Worm (Caenorhabditis elegans) whole organism, young adult: Measurements from ENCODE around the gene crt-1.
A peak's percentile ranks its signal among the peaks of the same experiment; 100 is the strongest.
"Not testable (repeated sequence)": the region's sequence is repeated elsewhere in the genome, so short reads cannot be mapped to it uniquely, and the experiment has no call there.

Source experiments
- B0261.1 ChIP-seq: sonication (generic microtip); optimal IDR thresholded peaks from 2 replicates; lab custom pipeline; 2016; ENCODE audit warnings: mild to moderate bottlenecking, missing genetic modification characterization, moderate library complexity, missing compliant biosample characterization
- F39B2.1 ChIP-seq: fragments of 200-800 bp; sonication (Bioruptor generic); IDR thresholded peaks from 2 replicates; pipeline ENCODE4 v1.3.6; 2022; ENCODE audit warnings: missing genetic modification reagents, missing genetic modification characterization, missing compliant biosample characterization
- F55B11.4 ChIP-seq: sonication (generic microtip); optimal IDR thresholded peaks from 2 replicates; lab custom pipeline; 2016; ENCODE audit warnings: missing compliant biosample characterization, missing genetic modification characterization, borderline replicate concordance; ENCODE audit not compliant: insufficient read depth
- K11D2.4 ChIP-seq: fragments of 200-800 bp; sonication (Bioruptor generic); IDR thresholded peaks from 2 replicates; pipeline ENCODE4 v1.3.6; 2022; ENCODE audit warnings: missing genetic modification reagents, missing genetic modification characterization, missing compliant biosample characterization
- dox-1 ChIP-seq: fragments of 200-800 bp; sonication (Bioruptor generic); IDR thresholded peaks from 2 replicates; pipeline ENCODE4 v1.3.6; 2022; ENCODE audit warnings: missing genetic modification reagents, missing genetic modification characterization, missing compliant biosample characterization
- ets-4 ChIP-seq: fragments of 200-800 bp; sonication (Bioruptor generic); optimal IDR thresholded peaks from 2 replicates; lab custom pipeline; 2018; ENCODE audit warnings: mild to moderate bottlenecking, missing genetic modification characterization, missing compliant biosample characterization
- lsl-1 ChIP-seq: fragments of 200-800 bp; sonication (Bioruptor generic); optimal IDR thresholded peaks from 2 replicates; lab custom pipeline; 2018; ENCODE audit warnings: mild to moderate bottlenecking, missing genetic modification characterization, moderate library complexity, missing compliant biosample characterization
- madf-6 ChIP-seq: fragments of 200-800 bp; sonication (Bioruptor generic); IDR thresholded peaks from 2 replicates; pipeline ENCODE4 v1.3.6; 2022; ENCODE audit warnings: missing genetic modification reagents, missing genetic modification characterization, missing compliant biosample characterization
- madf-8 ChIP-seq: fragments of 200-800 bp; sonication (Bioruptor generic); conservative IDR thresholded peaks from 2 replicates; pipeline ENCODE4 v1.3.6; 2022; ENCODE audit warnings: missing genetic modification reagents, missing genetic modification characterization, missing compliant biosample characterization
- nfya-1 ChIP-seq: sonication (generic microtip); optimal IDR thresholded peaks from 2 replicates; lab custom pipeline; 2017; ENCODE audit warnings: antibody characterized with exemption, missing compliant biosample characterization, missing genetic modification characterization, borderline replicate concordance; ENCODE audit not compliant: insufficient read depth
- nhr-179 ChIP-seq: sonication (generic microtip); optimal IDR thresholded peaks from 2 replicates; lab custom pipeline; 2016; ENCODE audit warnings: mild to moderate bottlenecking, missing genetic modification characterization, missing compliant biosample characterization
- rpc-1 ChIP-seq, 2 experiments: fragments of 150-350 bp in 1 of 2; sonication (generic microtip) in 1 of 2; optimal IDR thresholded peaks; 2 replicates each; lab custom pipeline; 2014 to 2018; ENCODE audit warnings: missing biosample characterization in 1 of 2, missing genetic modification characterization in 1 of 2, missing genetic modification reagents in 1 of 2, missing genotype in 1 of 2
- snpc-4 ChIP-seq, 5 experiments: fragments of 150-350 bp in 1 of 5; sonication (generic microtip) in 4 of 5; optimal IDR thresholded peaks; 2 replicates each; lab custom pipeline; 2014 to 2018; ENCODE audit warnings: missing genetic modification characterization in 5 of 5, missing biosample characterization in 3 of 5, antibody characterized with exemption in 2 of 5, mild to moderate bottlenecking in 2 of 5, missing compliant biosample characterization in 2 of 5, missing genotype in 2 of 5, moderate library complexity in 2 of 5, missing genetic modification reagents in 1 of 5
- sptf-2 ChIP-seq: fragments of 200-800 bp; sonication (Bioruptor generic); optimal IDR thresholded peaks from 2 replicates; lab custom pipeline; 2018; ENCODE audit warnings: mild to moderate bottlenecking, missing genetic modification characterization, missing compliant biosample characterization

- not testable (repeated sequence) for TF ChIP-seq nhr-179 (tag; lab: Kevin White, UChicago); snpc-4 (GFP tag; optimal IDR thresholded peaks at IDR 0.05; lab: Kevin White, UChicago); snpc-4 (tag; optimal IDR thresholded peaks at IDR 0.05; lab: Kevin White, UChicago); F55B11.4 (tag; lab: Kevin White, UChicago); sptf-2 (GFP tag; lab: Kevin White, UChicago); rpc-1 (optimal IDR thresholded peaks at IDR 0.05; lab: Kevin White, UChicago); rpc-1 (tag; optimal IDR thresholded peaks at IDR 0.05; lab: Kevin White, UChicago); nfya-1; lsl-1 (GFP tag; lab: Kevin White, UChicago); K11D2.4; B0261.1 (tag; lab: Kevin White, UChicago); madf-8; F39B2.1 (GFP tag; lab: Robert Waterston, UW); ets-4 (GFP tag; lab: Kevin White, UChicago)
- TF ChIP-seq madf-6 (GFP tag; lab: Robert Waterston, UW) (peak; percentile 30; the same call in 1 of the 2 replicates), dox-1 (GFP tag; lab: Robert Waterston, UW) (0 out of 2 replicates have a peak, but pooled peaks have one; percentile 32)
Observed at ce11 chrV:6088977-6089376, 11.4 kb downstream of the crt-1 start.
